Worm (Caenorhabditis elegans): ENCODE measurements around the gene unc-9.

unc-9 gene

ce11 chrX:13257577-13257976 is 56.0 kb downstream of the unc-9 start, which contains the start of gene K08H2.10:
Gene K08H2.10, plus strand, starts transcription at chrX:13257806.
- no peak for TF ChIP-seq unc-62 (GFP tag; optimal IDR thresholded peaks at IDR 0.05)

- TF ChIP-seq unc-62 (GFP tag; optimal IDR thresholded peaks at IDR 0.05), result no peak
Measured at ce11 chrX:13262195-13262594, 60.6 kb downstream of the unc-9 start, which contains the start of gene K09A11.1. Gene K09A11.1, plus strand, starts transcription at chrX:13262495.

ce11 chrX:13264550-13264949 is 63.0 kb downstream of the unc-9 start:
- TF ChIP-seq unc-62 (GFP tag; optimal IDR thresholded peaks at IDR 0.05), result no peak
